Worm (Caenorhabditis elegans): ENCODE measurements around the gene R11G1.7.
A peak's percentile ranks its signal among the peaks of the same experiment; 100 is the strongest.

The R11G1.7 gene

ce11 chrX:3693138-3693537 is 37.1 kb downstream of the R11G1.7 start, which contains the start of gene C02F12.8:
C02F12.8 (minus strand) TSS chrX:3693238.
- TF ChIP-seq him-1 (tag; optimal IDR thresholded peaks at IDR 0.05) (no peak), W03F9.2 (tag; optimal IDR thresholded peaks at IDR 0.05) (no peak), dao-5 (tag; optimal IDR thresholded peaks at IDR 0.05) (no peak)

ce11 chrX:3694172-3694571 is 38.1 kb downstream of the R11G1.7 start:
- TF ChIP-seq dao-5 (tag; optimal IDR thresholded peaks at IDR 0.05) (no peak), him-1 (tag; optimal IDR thresholded peaks at IDR 0.05) (peak; percentile 60)

- TF ChIP-seq dao-5 (tag; optimal IDR thresholded peaks at IDR 0.05) (no peak), W03F9.2 (tag; optimal IDR thresholded peaks at IDR 0.05) (no peak), him-1 (tag; optimal IDR thresholded peaks at IDR 0.05) (no peak)
Measured at ce11 chrX:3695826-3696225, 39.8 kb downstream of the R11G1.7 start.

ce11 chrX:3696603-3697002 is 40.5 kb downstream of the R11G1.7 start, which contains the start of gene C01C4.3:
C01C4.3 (plus strand) TSS chrX:3696903.
- TF ChIP-seq him-1 (tag; optimal IDR thresholded peaks at IDR 0.05) (no peak), W03F9.2 (tag; optimal IDR thresholded peaks at IDR 0.05) (no peak), dao-5 (tag; optimal IDR thresholded peaks at IDR 0.05) (no peak)

ce11 chrX:3697623-3698022 is 41.6 kb downstream of the R11G1.7 start:
- TF ChIP-seq dao-5 (tag; optimal IDR thresholded peaks at IDR 0.05) = peak; percentile 63
- no peak for TF ChIP-seq W03F9.2 (tag; optimal IDR thresholded peaks at IDR 0.05)
- TF ChIP-seq him-1 (tag; optimal IDR thresholded peaks at IDR 0.05) = peak; percentile 92

- no peak for TF ChIP-seq dao-5 (tag; optimal IDR thresholded peaks at IDR 0.05)
- no peak for TF ChIP-seq W03F9.2 (tag; optimal IDR thresholded peaks at IDR 0.05)
- no peak for TF ChIP-seq him-1 (tag; optimal IDR thresholded peaks at IDR 0.05)
Measured at ce11 chrX:3701861-3702260, 45.8 kb downstream of the R11G1.7 start.

- TF ChIP-seq W03F9.2 (tag; optimal IDR thresholded peaks at IDR 0.05) (no peak), him-1 (tag; optimal IDR thresholded peaks at IDR 0.05) (no peak), dao-5 (tag; optimal IDR thresholded peaks at IDR 0.05) (no peak)
Measured at ce11 chrX:3705319-3705718, 49.2 kb downstream of the R11G1.7 start.

ce11 chrX:3706319-3706718 is 50.2 kb downstream of the R11G1.7 start:
- TF ChIP-seq dao-5 (tag; optimal IDR thresholded peaks at IDR 0.05) (no peak), him-1 (tag; optimal IDR thresholded peaks at IDR 0.05) (no peak), W03F9.2 (tag; optimal IDR thresholded peaks at IDR 0.05) (no peak)

Data from whole organism, L4/young adult.